Worm (Caenorhabditis elegans) whole organism, L4/young adult: Measurements from ENCODE around the gene F46H6.5.

ENCODE experiments used
- W03F9.2 ChIP-seq: fragments of 150-350 bp; optimal IDR thresholded peaks from 2 replicates; lab custom pipeline; 2014; ENCODE audit warnings: missing biosample characterization, missing genetic modification characterization
- dao-5 ChIP-seq: sonication (generic microtip); optimal IDR thresholded peaks from 2 replicates; lab custom pipeline; 2016; ENCODE audit warnings: missing genotype, missing genetic modification characterization, moderate library complexity, missing compliant biosample characterization
- him-1 ChIP-seq: sonication (generic microtip); optimal IDR thresholded peaks from 2 replicates; lab custom pipeline; 2016; ENCODE audit warnings: missing genotype, missing genetic modification reagents, missing genetic modification characterization, missing compliant biosample characterization

DNA sequence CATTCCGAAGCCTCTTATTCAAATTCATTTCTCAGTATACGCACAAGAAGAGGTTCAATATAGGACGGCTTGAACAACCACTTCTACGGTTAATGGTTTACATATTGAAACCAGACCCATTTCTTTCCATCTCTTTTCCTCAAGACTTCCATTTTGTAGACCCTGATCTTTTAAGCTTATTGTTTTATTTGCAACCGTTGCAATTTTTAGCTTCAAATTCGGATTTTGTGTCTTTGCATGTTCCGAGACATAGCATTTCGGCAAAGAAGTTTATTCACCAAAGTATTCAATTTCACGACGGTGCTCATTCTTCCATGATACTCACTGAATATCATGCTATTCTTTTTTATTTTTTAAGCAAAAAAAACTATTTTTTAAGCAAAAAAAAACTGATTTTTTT, 25.8 kb downstream of the F46H6.5 start, which contains the start of gene nmur-3:
- TF ChIP-seq him-1, result no peak
- no peak for TF ChIP-seq W03F9.2
- no peak for TF ChIP-seq dao-5
